Worm (Caenorhabditis elegans) whole organism, early embryonic: ENCODE measurements around the gene fbxb-103.

Source experiments
- ama-1 ChIP-seq: fragments of 150-350 bp; optimal IDR thresholded peaks from 2 replicates; lab custom pipeline; 2014
- pes-1 ChIP-seq: fragments of 200-800 bp; sonication (Bioruptor generic); IDR thresholded peaks from 2 replicates; pipeline ENCODE4 v1.3.6; 2022; ENCODE audit warnings: missing genetic modification reagents, missing genetic modification characterization, missing compliant biosample characterization
- sea-1 ChIP-seq: fragments of 200-800 bp; sonication (Bioruptor generic); conservative IDR thresholded peaks from 2 replicates; pipeline ENCODE4 v1.3.6; 2022; ENCODE audit warnings: missing genetic modification characterization, missing compliant biosample characterization

- TF ChIP-seq ama-1 (lab: Kevin White, UChicago) (no peak), sea-1 (GFP tag; lab: Robert Waterston, UW) (no peak), pes-1 (GFP tag; lab: Robert Waterston, UW) (no peak)
Observed at ce11 chrII:3933640-3934039, 26.7 kb downstream of the fbxb-103 start, which contains the start of gene Y14H12B.2.
